Worm (Caenorhabditis elegans): Measurements from ENCODE around the gene F17C11.11.

F17C11.11 gene

DNA sequence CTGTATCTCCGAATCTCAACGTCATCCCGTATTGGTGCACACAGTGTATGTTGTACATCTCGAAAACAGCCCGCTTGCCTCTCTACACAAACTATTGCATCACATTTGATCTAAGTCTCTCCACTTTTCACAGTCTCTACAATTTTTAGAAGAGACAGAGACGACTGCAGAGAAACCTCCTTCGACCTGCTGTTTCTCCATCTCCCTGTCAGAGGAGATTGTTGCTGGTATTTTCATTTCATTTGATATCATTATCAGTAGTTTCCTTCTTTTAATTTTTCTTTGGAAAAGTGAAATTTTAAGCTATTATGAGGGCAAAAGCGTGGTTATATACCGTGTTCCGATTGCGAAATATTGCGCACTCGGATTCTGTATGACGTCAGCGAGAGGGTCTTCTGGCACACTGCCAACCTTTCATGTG is 2.0 kb upstream of the F17C11.11 start (continued):
- TF ChIP-seq unc-62 (GFP tag; optimal IDR thresholded peaks at IDR 0.05) (no peak), ama-1 (optimal IDR thresholded peaks at IDR 0.05) (peak; percentile 23), unc-98 (GFP tag; IDR thresholded peaks at IDR 0.05) (no peak), nhr-90 (tag; optimal IDR thresholded peaks at IDR 0.05; ENCODE audit: poor library complexity) (peak; percentile 50), zag-1 (tag; optimal IDR thresholded peaks at IDR 0.05) (no peak), unc-30 (tag; optimal IDR thresholded peaks at IDR 0.05) (no peak), snu-23 (GFP tag; optimal IDR thresholded peaks at IDR 0.05) (peak; percentile 78), snpc-4 (tag; optimal IDR thresholded peaks at IDR 0.05) (no peak), jun-1 (tag; optimal IDR thresholded peaks at IDR 0.05) (peak; percentile 62), nhr-84 (tag; optimal IDR thresholded peaks at IDR 0.05) (no peak), egl-13 (tag; optimal IDR thresholded peaks at IDR 0.05) (no peak), blmp-1 (tag; optimal IDR thresholded peaks at IDR 0.05) (peak; percentile 93), dsc-1 (tag; optimal IDR thresholded peaks at IDR 0.05) (peak; percentile 11), pag-3 (tag; optimal IDR thresholded peaks at IDR 0.05; ENCODE audit: borderline replicate concordance, insufficient read depth) (no peak), nhr-237 (tag; optimal IDR thresholded peaks at IDR 0.05) (no peak), sox-4 (tag; optimal IDR thresholded peaks at IDR 0.05) (no peak), lin-35 (GFP tag; optimal IDR thresholded peaks at IDR 0.05) (peak; percentile 43 to 61), skn-1 (tag; optimal IDR thresholded peaks at IDR 0.05) (peak; percentile 66), pqm-1 (tag; optimal IDR thresholded peaks at IDR 0.05) (peak; percentile 16), elt-2 (tag; optimal IDR thresholded peaks at IDR 0.05) (peak; percentile 95), ceh-8 (GFP tag; optimal IDR thresholded peaks at IDR 0.05) (no peak), mef-2 (tag; optimal IDR thresholded peaks at IDR 0.05) (no peak), ztf-11 (tag; optimal IDR thresholded peaks at IDR 0.05) (no peak), ceh-90 (tag; optimal IDR thresholded peaks at IDR 0.05) (peak; percentile 14), ztf-4 (tag; optimal IDR thresholded peaks at IDR 0.05) (peak; percentile 16), nhr-76 (tag; optimal IDR thresholded peaks at IDR 0.05) (no peak), fkh-4 (tag; optimal IDR thresholded peaks at IDR 0.05; ENCODE audit: borderline replicate concordance) (no peak), unc-86 (tag; optimal IDR thresholded peaks at IDR 0.05) (no peak), nhr-20 (tag; optimal IDR thresholded peaks at IDR 0.05) (peak; percentile 73), egl-27 (tag; optimal IDR thresholded peaks at IDR 0.05) (no peak), C16A3.4 (tag; optimal IDR thresholded peaks at IDR 0.05) (peak; percentile 62), nhr-47 (tag; optimal IDR thresholded peaks at IDR 0.05) (peak; percentile 57), tlp-1 (tag; optimal IDR thresholded peaks at IDR 0.05) (no peak), fkh-10 (GFP tag; optimal IDR thresholded peaks at IDR 0.05) (peak; percentile 18), dpl-1 (GFP tag; optimal IDR thresholded peaks at IDR 0.05) (peak; percentile 4 to 32 (median 30)), hlh-4 (tag; optimal IDR thresholded peaks at IDR 0.05) (no peak), swsn-7 (tag; optimal IDR thresholded peaks at IDR 0.05) (peak; percentile 41), nhr-12 (tag; optimal IDR thresholded peaks at IDR 0.05) (no peak), vab-15 (tag; optimal IDR thresholded peaks at IDR 0.05) (no peak), nhr-11 (tag; optimal IDR thresholded peaks at IDR 0.05) (no peak), nhr-71 (tag; optimal IDR thresholded peaks at IDR 0.05) (peak; percentile 83), elt-3 (tag; optimal IDR thresholded peaks at IDR 0.05) (peak in 3 of 6 experiments; percentile 19 to 83 (median 61)), mep-1 (tag; optimal IDR thresholded peaks at IDR 0.05) (peak; percentile 79), efl-3 (GFP tag; optimal IDR thresholded peaks at IDR 0.05) (no peak), efl-1 (optimal IDR thresholded peaks at IDR 0.05) (peak; percentile 38 to 67), efl-1 (GFP tag; optimal IDR thresholded peaks at IDR 0.05 in 1 of 2) (no peak), ets-5 (GFP tag; IDR thresholded peaks at IDR 0.05) (no peak), hlh-17 (GFP tag; optimal IDR thresholded peaks at IDR 0.05; ENCODE audit: borderline replicate concordance) (no peak), C04F5.9 (tag; optimal IDR thresholded peaks at IDR 0.05) (no peak), Y116A8C.19 (tag; optimal IDR thresholded peaks at IDR 0.05; ENCODE audit: borderline replicate concordance) (no peak), lin-13 (GFP tag; optimal IDR thresholded peaks at IDR 0.05) (no peak), fkh-8 (tag; optimal IDR thresholded peaks at IDR 0.05) (peak; percentile 7), aly-2 (tag; optimal IDR thresholded peaks at IDR 0.05) (peak; percentile 6), tbx-2 (tag; optimal IDR thresholded peaks at IDR 0.05) (peak; percentile 24)
